Worm (Caenorhabditis elegans) whole organism, early embryonic: ENCODE results near the gene frpr-10.

ENCODE experiments used
- ama-1 ChIP-seq: fragments of 150-350 bp; optimal IDR thresholded peaks from 2 replicates; lab custom pipeline; 2014
- flt-1 ChIP-seq: fragments of 200-800 bp; sonication (Bioruptor generic); IDR thresholded peaks from 2 replicates; pipeline ENCODE4 v1.3.6; 2022; ENCODE audit warnings: missing genetic modification characterization, missing compliant biosample characterization

DNA sequence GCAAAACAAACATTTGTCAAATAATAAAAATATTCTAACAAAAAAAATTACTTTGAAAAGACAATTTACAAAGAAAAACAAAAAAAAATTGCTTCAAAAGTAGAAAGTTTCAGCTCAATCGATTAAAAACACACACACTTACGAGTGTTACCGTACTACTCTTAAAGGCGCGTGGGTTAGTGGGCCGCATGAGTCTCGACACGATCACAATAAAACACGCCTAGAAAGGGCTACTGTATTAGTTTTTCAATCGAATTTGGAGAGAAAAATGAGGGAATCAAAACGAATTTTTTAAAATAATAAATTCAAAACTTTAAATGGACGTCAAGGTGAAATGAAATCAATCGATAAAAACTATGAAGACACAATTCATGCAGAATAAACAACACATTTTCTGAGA is 52.9 kb downstream of the frpr-10 start:
- TF ChIP-seq flt-1 (GFP tag; lab: Robert Waterston, UW) (no peak), ama-1 (no peak)
